Worm (Caenorhabditis elegans): ENCODE data around the gene srx-118.

srx-118 gene

DNA sequence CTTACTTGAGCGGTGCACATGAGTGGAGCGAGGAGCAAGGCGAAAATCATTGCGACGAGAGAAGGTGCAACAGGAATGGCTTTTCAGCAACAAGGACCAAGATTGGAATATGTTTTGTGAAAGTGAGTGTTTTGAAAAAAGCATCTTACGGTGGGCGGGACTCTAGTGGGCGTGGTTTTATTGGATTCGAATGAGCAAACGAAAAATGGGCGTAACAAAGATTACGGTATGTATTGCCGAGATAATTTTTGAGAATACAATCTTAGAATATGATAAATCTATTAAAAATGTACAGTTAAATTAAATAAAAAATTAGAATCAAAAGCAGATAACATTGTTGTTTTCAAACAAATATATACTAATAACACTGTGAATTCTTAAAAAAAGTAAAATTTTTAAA lies 34.6 kb downstream of the srx-118 start, which contains the start of gene F49C5.12:
Gene F49C5.12, minus strand, starts transcription at position 101 of the 400 bp plus-strand sequence.
- no peak for TF ChIP-seq unc-62 (GFP tag; optimal IDR thresholded peaks at IDR 0.05)

- TF ChIP-seq unc-62 (GFP tag; optimal IDR thresholded peaks at IDR 0.05), result no peak
Measured at ce11 chrII:12565851-12566250, 40.2 kb downstream of the srx-118 start, which contains the start of gene F49C5.7. TSS of gene F49C5.7 (plus strand) at chrII:12566151.

- TF ChIP-seq unc-62 (GFP tag; optimal IDR thresholded peaks at IDR 0.05), result no peak
Measured at ce11 chrII:12570523-12570922, 44.9 kb downstream of the srx-118 start, which contains the start of gene Y38E10A.1. TSS of gene Y38E10A.1 (minus strand) at chrII:12570623.

ce11 chrII:12572760-12573159 lies 47.1 kb downstream of the srx-118 start, which contains the start of gene Y38E10A.35:
TSS of gene Y38E10A.35 (minus strand) at chrII:12572860.
- TF ChIP-seq unc-62 (GFP tag; optimal IDR thresholded peaks at IDR 0.05), result no peak

DNA sequence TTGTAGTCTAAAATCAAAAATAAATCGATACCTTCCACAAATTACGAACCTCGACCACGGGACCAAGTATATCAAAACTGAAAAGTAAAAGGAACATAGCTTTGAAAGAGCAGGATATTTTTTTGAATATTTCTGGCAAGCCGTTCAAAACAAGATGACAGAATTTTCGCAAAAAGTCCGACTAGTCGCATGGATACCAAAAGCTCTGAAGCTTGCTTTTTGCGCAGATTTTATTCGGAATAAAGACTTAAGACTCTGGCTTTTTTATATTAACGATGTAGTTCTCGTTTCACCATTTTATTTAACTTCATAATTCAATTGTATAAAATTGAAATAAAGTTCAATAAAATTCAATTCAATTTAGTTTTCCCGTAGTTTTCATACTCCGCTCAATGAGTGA lies 47.9 kb downstream of the srx-118 start, which contains the start of gene Y38E10A.2:
Gene Y38E10A.2, minus strand, starts transcription at position 101 of the 400 bp plus-strand sequence.
- TF ChIP-seq unc-62 (GFP tag; optimal IDR thresholded peaks at IDR 0.05), result no peak

- TF ChIP-seq unc-62 (GFP tag; optimal IDR thresholded peaks at IDR 0.05), result no peak
Measured at ce11 chrII:12574668-12575067, 49.0 kb downstream of the srx-118 start, which contains the start of gene Y38E10A.3. TSS of gene Y38E10A.3 (minus strand) at chrII:12574768.
